Worm (Caenorhabditis elegans): Measurements from ENCODE around the gene fbxa-142.

ce11 chrV:16139529-16139928 is 8.4 kb upstream of the fbxa-142 start, which contains the start of gene clc-11:
- TF ChIP-seq nfya-1 (tag; optimal IDR thresholded peaks at IDR 0.05; ENCODE audit: borderline replicate concordance, insufficient read depth) (no peak), aptf-2 (GFP tag; conservative IDR thresholded peaks at IDR 0.05) (no peak)

Measured in whole organism, young adult.